Worm (Caenorhabditis elegans) whole organism, young adult: ENCODE results near the gene ZK1307.1.

Source experiments
- B0261.1 ChIP-seq: sonication (generic microtip); optimal IDR thresholded peaks from 2 replicates; lab custom pipeline; 2016; ENCODE audit warnings: mild to moderate bottlenecking, missing genetic modification characterization, moderate library complexity, missing compliant biosample characterization
- B0336.3 ChIP-seq: fragments of 200-800 bp; sonication (Bioruptor generic); IDR thresholded peaks from 2 replicates; pipeline ENCODE4 v1.3.6; 2022; ENCODE audit warnings: missing genetic modification characterization, missing compliant biosample characterization
- F22D6.2 ChIP-seq: sonication (generic microtip); optimal IDR thresholded peaks from 2 replicates; lab custom pipeline; 2016; ENCODE audit warnings: mild to moderate bottlenecking, missing genetic modification characterization, missing compliant biosample characterization
- F23B12.7 ChIP-seq: sonication (generic microtip); optimal IDR thresholded peaks from 2 replicates; lab custom pipeline; 2017; ENCODE audit warnings: missing genetic modification characterization, mild to moderate bottlenecking, missing compliant biosample characterization, antibody characterized with exemption, moderate library complexity; ENCODE audit not compliant: insufficient read depth
- F37B4.10 ChIP-seq: fragments of 200-800 bp; sonication (Bioruptor generic); IDR thresholded peaks from 2 replicates; pipeline ENCODE4 v1.3.6; 2022; ENCODE audit warnings: missing genetic modification characterization, missing compliant biosample characterization
- F57A8.1 ChIP-seq: fragments of 200-800 bp; sonication (Bioruptor generic); optimal IDR thresholded peaks from 2 replicates; lab custom pipeline; 2018; ENCODE audit warnings: mild to moderate bottlenecking, missing genetic modification characterization, moderate library complexity, missing compliant biosample characterization
- F57C9.4 ChIP-seq: sonication (generic microtip); optimal IDR thresholded peaks from 2 replicates; lab custom pipeline; 2017; ENCODE audit warnings: mild to moderate bottlenecking, missing genetic modification characterization, missing compliant biosample characterization
- K12H6.12 ChIP-seq: fragments of 200-800 bp; sonication (Bioruptor generic); optimal IDR thresholded peaks from 2 replicates; lab custom pipeline; 2018; ENCODE audit warnings: mild to moderate bottlenecking, missing genetic modification characterization, missing compliant biosample characterization
- Y56A3A.18 ChIP-seq: fragments of 200-800 bp; sonication (Bioruptor generic); IDR thresholded peaks from 2 replicates; pipeline ENCODE4 v1.3.6; 2022; ENCODE audit warnings: missing genetic modification reagents, missing genetic modification characterization, missing compliant biosample characterization
- Y95B8A.8 ChIP-seq: fragments of 200-800 bp; sonication (Bioruptor generic); IDR thresholded peaks from 2 replicates; pipeline ENCODE4 v1.3.6; 2022; ENCODE audit warnings: missing genetic modification reagents, missing genetic modification characterization, missing compliant biosample characterization
- ama-1 ChIP-seq, 3 experiments: fragments of 150-350 bp in 1 of 3; sonication (generic microtip) in 2 of 3; optimal IDR thresholded peaks; 2 replicates each; lab custom pipeline; 2014 to 2018; ENCODE audit warnings: missing biosample characterization in 2 of 3, missing genetic modification characterization in 2 of 3, missing genetic modification reagents in 2 of 3
- aptf-3 ChIP-seq: fragments of 200-800 bp; sonication (Bioruptor generic); IDR thresholded peaks from 2 replicates; pipeline ENCODE4 v1.3.6; 2022; ENCODE audit warnings: missing genetic modification characterization, missing compliant biosample characterization
- attf-3 ChIP-seq: fragments of 200-800 bp; sonication (Bioruptor generic); conservative IDR thresholded peaks from 2 replicates; pipeline ENCODE4 v1.3.6; 2022; ENCODE audit warnings: missing genetic modification reagents, missing genetic modification characterization, missing compliant biosample characterization
- dpff-1 ChIP-seq: sonication (generic microtip); optimal IDR thresholded peaks from 2 replicates; lab custom pipeline; 2017; ENCODE audit warnings: mild to moderate bottlenecking, missing genetic modification characterization, missing compliant biosample characterization
- egl-44 ChIP-seq: fragments of 200-800 bp; sonication (Bioruptor generic); IDR thresholded peaks from 2 replicates; pipeline ENCODE4 v1.3.6; 2022; ENCODE audit warnings: missing genetic modification reagents, missing genetic modification characterization, missing compliant biosample characterization
- gei-17 ChIP-seq: fragments of 200-800 bp; sonication (Bioruptor generic); optimal IDR thresholded peaks from 2 replicates; lab custom pipeline; 2018; ENCODE audit warnings: mild to moderate bottlenecking, missing genetic modification characterization, missing compliant biosample characterization
- hlh-26 ChIP-seq: fragments of 200-800 bp; sonication (Bioruptor generic); conservative IDR thresholded peaks from 2 replicates; pipeline ENCODE4 v1.3.6; 2022; ENCODE audit warnings: missing genetic modification reagents, missing genetic modification characterization, missing compliant biosample characterization
- hmg-1.2 ChIP-seq: fragments of 200-800 bp; sonication (Bioruptor generic); IDR thresholded peaks from 2 replicates; pipeline ENCODE4 v1.3.6; 2022; ENCODE audit warnings: missing genetic modification reagents, missing genetic modification characterization, missing compliant biosample characterization
- hmg-20 ChIP-seq: fragments of 200-800 bp; sonication (Bioruptor generic); IDR thresholded peaks from 2 replicates; pipeline ENCODE4 v1.3.6; 2022; ENCODE audit warnings: missing genetic modification reagents, missing genetic modification characterization, missing compliant biosample characterization
- hrde-1 ChIP-seq: sonication (generic microtip); optimal IDR thresholded peaks from 2 replicates; lab custom pipeline; 2016; ENCODE audit warnings: missing genetic modification characterization, mild to moderate bottlenecking, missing compliant biosample characterization, moderate library complexity, missing genotype, missing genetic modification reagents, borderline replicate concordance
- lsl-1 ChIP-seq: fragments of 200-800 bp; sonication (Bioruptor generic); optimal IDR thresholded peaks from 2 replicates; lab custom pipeline; 2018; ENCODE audit warnings: mild to moderate bottlenecking, missing genetic modification characterization, moderate library complexity, missing compliant biosample characterization
- madf-10 ChIP-seq: sonication (generic microtip); optimal IDR thresholded peaks from 2 replicates; lab custom pipeline; 2016; ENCODE audit warnings: mild to moderate bottlenecking, missing genetic modification characterization, missing compliant biosample characterization
- madf-3 ChIP-seq: fragments of 200-800 bp; sonication (Bioruptor generic); IDR thresholded peaks from 2 replicates; pipeline ENCODE4 v1.3.6; 2022; ENCODE audit warnings: missing genetic modification reagents, missing genetic modification characterization, missing compliant biosample characterization
- mel-28 ChIP-seq: sonication (generic microtip); optimal IDR thresholded peaks from 2 replicates; lab custom pipeline; 2016; ENCODE audit warnings: borderline replicate concordance, mild to moderate bottlenecking, missing genetic modification characterization, missing compliant biosample characterization
- mxl-1 ChIP-seq: sonication (generic microtip); optimal IDR thresholded peaks from 2 replicates; lab custom pipeline; 2016; ENCODE audit warnings: missing genetic modification characterization, missing compliant biosample characterization
- nfya-1 ChIP-seq: sonication (generic microtip); optimal IDR thresholded peaks from 2 replicates; lab custom pipeline; 2017; ENCODE audit warnings: antibody characterized with exemption, missing compliant biosample characterization, missing genetic modification characterization, borderline replicate concordance; ENCODE audit not compliant: insufficient read depth
- pha-4 ChIP-seq: fragments of 150-350 bp; sonication (generic microtip); optimal IDR thresholded peaks from 2 replicates; lab custom pipeline; 2014; ENCODE audit warnings: missing biosample characterization, missing genetic modification reagents, missing genetic modification characterization
- rec-8 ChIP-seq, 2 experiments: sonication (generic microtip); optimal IDR thresholded peaks; 2 replicates each; lab custom pipeline; 2016; ENCODE audit warnings: mild to moderate bottlenecking in 2 of 2, missing genetic modification characterization in 2 of 2, missing genetic modification reagents in 2 of 2, missing genotype in 2 of 2, missing biosample characterization in 1 of 2, missing compliant biosample characterization in 1 of 2, moderate library complexity in 1 of 2
- rpc-1 ChIP-seq, 2 experiments: fragments of 150-350 bp in 1 of 2; sonication (generic microtip) in 1 of 2; optimal IDR thresholded peaks; 2 replicates each; lab custom pipeline; 2014 to 2018; ENCODE audit warnings: missing biosample characterization in 1 of 2, missing genetic modification characterization in 1 of 2, missing genetic modification reagents in 1 of 2, missing genotype in 1 of 2
- sea-2 ChIP-seq: fragments of 200-800 bp; sonication (Bioruptor generic); IDR thresholded peaks from 2 replicates; pipeline ENCODE4 v1.3.6; 2022; ENCODE audit warnings: missing genetic modification characterization, missing compliant biosample characterization
- snpc-3.4 ChIP-seq: sonication (generic microtip); optimal IDR thresholded peaks from 2 replicates; lab custom pipeline; 2017; ENCODE audit warnings: missing genetic modification characterization, mild to moderate bottlenecking, missing compliant biosample characterization, antibody characterized with exemption, moderate library complexity, missing genotype, missing genetic modification reagents
- somi-1 ChIP-seq: fragments of 200-800 bp; sonication (Bioruptor generic); optimal IDR thresholded peaks from 2 replicates; lab custom pipeline; 2018; ENCODE audit warnings: mild to moderate bottlenecking, missing genetic modification characterization, missing compliant biosample characterization
- tbp1 ChIP-seq: fragments of 200-800 bp; sonication (Bioruptor generic); optimal IDR thresholded peaks from 2 replicates; lab custom pipeline; 2018; ENCODE audit warnings: mild to moderate bottlenecking, missing genetic modification characterization, missing compliant biosample characterization
- tbx-9 ChIP-seq: sonication (generic microtip); optimal IDR thresholded peaks from 2 replicates; lab custom pipeline; 2016; ENCODE audit warnings: borderline replicate concordance, missing genetic modification characterization, inconsistent platforms, missing compliant biosample characterization
- unc-62 ChIP-seq: fragments of 150-350 bp; optimal IDR thresholded peaks from 2 replicates; lab custom pipeline; 2014; ENCODE audit warnings: missing biosample characterization, missing genetic modification reagents, missing genetic modification characterization
- ztf-22 ChIP-seq: fragments of 200-800 bp; sonication (Bioruptor generic); optimal IDR thresholded peaks from 2 replicates; lab custom pipeline; 2018; ENCODE audit warnings: mild to moderate bottlenecking, missing genetic modification characterization, moderate library complexity, missing compliant biosample characterization
- ztf-6 ChIP-seq: fragments of 200-800 bp; sonication (Bioruptor generic); IDR thresholded peaks from 2 replicates; pipeline ENCODE4 v1.3.6; 2022; ENCODE audit warnings: missing genetic modification reagents, missing genetic modification characterization, missing compliant biosample characterization

Gene ZK1307.1

DNA sequence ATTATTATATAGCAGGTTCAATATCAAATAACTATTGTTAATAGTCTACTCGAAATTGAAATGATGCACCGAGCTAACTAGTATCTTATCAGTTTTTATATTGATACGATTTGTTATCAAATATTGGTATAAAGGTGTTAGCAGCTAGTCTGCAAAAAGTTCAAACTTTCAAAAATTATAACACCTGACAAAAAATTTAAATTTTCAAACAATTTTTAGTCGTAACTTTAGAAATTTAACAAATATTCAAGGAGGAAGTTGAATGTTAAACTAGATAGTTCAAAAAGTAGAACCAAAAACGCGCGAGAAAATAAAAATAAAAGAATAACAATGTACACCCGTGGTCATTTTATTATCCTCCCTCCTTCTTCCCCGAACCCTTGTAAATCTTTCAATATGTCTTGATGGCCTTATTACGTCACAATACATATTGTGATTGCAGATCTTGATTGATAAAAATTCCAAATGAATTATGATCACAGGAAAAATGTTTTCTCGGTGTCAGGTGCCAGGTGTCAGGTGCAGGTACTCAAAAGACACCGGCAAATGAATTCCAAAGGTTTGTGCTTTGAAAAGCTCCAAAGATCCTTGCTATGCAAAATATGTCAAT lies at the start of gene ZK1307.1:
Gene ZK1307.1 (minus strand): TSS at position 51 of the 610 bp plus-strand sequence.
- TF ChIP-seq hmg-1.2 (GFP tag; lab: Robert Waterston, UW) (no peak), unc-62 (GFP tag; lab: Kevin White, UChicago) (no peak), F37B4.10 (GFP tag; lab: Robert Waterston, UW) (no peak), snpc-3.4 (tag; lab: Kevin White, UChicago) (no peak), madf-10 (tag; lab: Kevin White, UChicago) (no peak), attf-3 (no peak), B0261.1 (no peak), tbp1 (GFP tag; lab: Kevin White, UChicago) (no peak), F57C9.4 (tag; lab: Kevin White, UChicago) (no peak), ama-1 (optimal IDR thresholded peaks at IDR 0.05; lab: Kevin White, UChicago) (no peak), ama-1 (GFP tag; optimal IDR thresholded peaks at IDR 0.05; lab: Kevin White, UChicago) (no peak), tbx-9 (tag; lab: Kevin White, UChicago) (no peak), rec-8 (tag; optimal IDR thresholded peaks at IDR 0.05; lab: Kevin White, UChicago) (no peak), ztf-6 (GFP tag; lab: Robert Waterston, UW) (no peak), dpff-1 (tag; lab: Kevin White, UChicago) (no peak), mel-28 (tag; lab: Kevin White, UChicago) (no peak), aptf-3 (GFP tag; lab: Robert Waterston, UW) (no peak), F57A8.1 (GFP tag; lab: Kevin White, UChicago) (no peak), K12H6.12 (no peak), somi-1 (GFP tag; lab: Kevin White, UChicago) (no peak)

DNA sequence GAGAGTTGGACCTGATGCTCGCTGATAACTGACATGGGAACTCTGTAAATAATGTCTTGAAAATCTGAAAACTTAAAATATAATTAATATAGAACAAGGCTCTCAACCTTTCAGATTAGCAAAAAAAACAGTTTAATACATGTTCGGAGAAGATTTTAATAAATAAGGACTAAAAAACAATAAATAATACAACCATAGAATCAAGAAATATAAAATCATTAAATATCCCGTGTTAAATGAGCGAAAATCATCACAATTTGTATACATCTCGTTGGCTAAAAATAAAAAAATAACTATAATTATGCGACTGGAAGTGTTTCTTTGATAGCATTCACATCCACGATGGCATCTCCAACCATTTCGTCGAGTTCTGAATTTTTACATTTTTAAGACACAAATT lies 49.4 kb upstream of the ZK1307.1 start, which contains the start of gene Y53C12A.10:
Gene Y53C12A.10 (minus strand): TSS at position 101 of the 400 bp plus-strand sequence.
- TF ChIP-seq rpc-1 (optimal IDR thresholded peaks at IDR 0.05; lab: Kevin White, UChicago) (no peak), rpc-1 (tag; optimal IDR thresholded peaks at IDR 0.05; lab: Kevin White, UChicago) (no peak), gei-17 (GFP tag; lab: Kevin White, UChicago) (no peak), ama-1 (optimal IDR thresholded peaks at IDR 0.05; lab: Kevin White, UChicago) (no peak), ama-1 (GFP tag; optimal IDR thresholded peaks at IDR 0.05; lab: Kevin White, UChicago) (peak in 1 of 2 experiments; percentile 10), B0336.3 (GFP tag; lab: Robert Waterston, UW) (no peak), hmg-20 (GFP tag; lab: Robert Waterston, UW) (no peak)

DNA sequence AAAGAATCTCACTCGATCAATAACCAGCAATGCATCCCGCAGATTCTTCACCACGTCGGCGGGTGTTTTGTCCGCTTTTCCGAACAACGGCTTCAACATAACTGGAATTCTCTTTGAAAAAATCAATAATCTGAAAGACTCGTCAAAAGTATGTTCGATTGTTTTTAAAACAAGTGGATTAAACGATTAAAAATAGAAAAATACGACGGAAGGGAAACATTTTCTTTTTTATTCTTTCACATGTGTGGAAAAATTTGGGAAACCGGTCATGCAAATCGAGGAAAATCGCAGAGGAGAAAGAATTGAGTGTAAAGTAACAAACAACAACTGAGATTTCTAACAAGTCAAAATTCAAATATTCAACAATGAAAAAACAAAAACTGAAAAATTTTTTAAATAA lies 48.2 kb upstream of the ZK1307.1 start, which contains the start of gene mop-25.2:
Gene mop-25.2 (minus strand): TSS at position 101 of the 400 bp plus-strand sequence.
- TF ChIP-seq madf-3 (GFP tag; lab: Robert Waterston, UW) (no peak), ama-1 (optimal IDR thresholded peaks at IDR 0.05; lab: Kevin White, UChicago) (no peak), ama-1 (GFP tag; optimal IDR thresholded peaks at IDR 0.05; lab: Kevin White, UChicago) (peak in 1 of 2 experiments; percentile 10)

- TF ChIP-seq dpff-1 (tag; lab: Kevin White, UChicago) (no peak), hlh-26 (no peak), sea-2 (GFP tag; lab: Robert Waterston, UW) (no peak), hrde-1 (no peak), mxl-1 (tag; lab: Kevin White, UChicago) (no peak), F22D6.2 (tag; lab: Kevin White, UChicago) (no peak), F23B12.7 (no peak), pha-4 (tag; lab: Kevin White, UChicago) (no peak), egl-44 (GFP tag; lab: Robert Waterston, UW) (no peak), Y95B8A.8 (GFP tag; lab: Robert Waterston, UW) (no peak), ztf-22 (GFP tag; lab: Kevin White, UChicago) (no peak), Y56A3A.18 (GFP tag; lab: Robert Waterston, UW) (no peak), lsl-1 (GFP tag; lab: Kevin White, UChicago) (no peak), gei-17 (GFP tag; lab: Kevin White, UChicago) (no peak), ztf-6 (GFP tag; lab: Robert Waterston, UW) (no peak), nfya-1 (tag; lab: Kevin White, UChicago) (no peak)
Observed at ce11 chrII:9700363-9700762, 45.0 kb upstream of the ZK1307.1 start, which contains the start of the genes Y53C12A.8 and Y53C12A.7. TSS of gene Y53C12A.8 (minus strand) at chrII:9700463. TSS of gene Y53C12A.7 (plus strand) at chrII:9700543.
